Fruit fly (Drosophila melanogaster) whole organism, embryonic: ENCODE data around the gene CG43867.

Source experiments
- B-H2 ChIP-seq: fragments of 200-800 bp; sonication (Bioruptor generic); optimal IDR thresholded peaks from 2 replicates; lab custom pipeline; 2018; ENCODE audit warnings: missing biosample characterization, mild to moderate bottlenecking, missing genetic modification characterization
- CG2889 ChIP-seq: fragments of 200-800 bp; sonication (Bioruptor generic); IDR thresholded peaks from 3 replicates; pipeline ENCODE4 v1.3.6; 2022; ENCODE audit warnings: missing biosample characterization, missing genetic modification characterization
- CG8478 ChIP-seq: fragments of >200 bp; optimal IDR thresholded peaks from 2 replicates; lab custom pipeline; 2018
- Nf-YB ChIP-seq: fragments of 200-800 bp; sonication (Bioruptor generic); optimal IDR thresholded peaks from 3 replicates; lab custom pipeline; 2019; ENCODE audit warnings: missing biosample characterization, mild to moderate bottlenecking, missing genetic modification characterization, moderate library complexity
- Sry-β ChIP-seq: fragments of 200-800 bp; sonication (Bioruptor generic); optimal IDR thresholded peaks from 2 replicates; lab custom pipeline; 2018; ENCODE audit warnings: missing biosample characterization, mild to moderate bottlenecking, missing genetic modification characterization, moderate library complexity
- dati ChIP-seq: fragments of 200-800 bp; sonication (Bioruptor generic); IDR thresholded peaks from 2 replicates; pipeline ENCODE4 v1.3.6; 2022; ENCODE audit warnings: missing biosample characterization, missing genetic modification characterization
- disco-r ChIP-seq: fragments of 200-800 bp; sonication (Bioruptor generic); optimal IDR thresholded peaks from 2 replicates; lab custom pipeline; 2016; ENCODE audit warnings: missing biosample characterization, missing genetic modification characterization
- fd64A ChIP-seq: fragments of 200-800 bp; sonication (Bioruptor generic); optimal IDR thresholded peaks from 3 replicates; lab custom pipeline; 2018; ENCODE audit warnings: missing biosample characterization, mild to moderate bottlenecking, missing genetic modification characterization
- pzg ChIP-seq: fragments of 200-800 bp; sonication (Bioruptor generic); optimal IDR thresholded peaks from 3 replicates; lab custom pipeline; 2018; ENCODE audit warnings: missing biosample characterization, mild to moderate bottlenecking, missing genetic modification characterization, moderate library complexity
- sqz ChIP-seq: fragments of 200-800 bp; sonication (Bioruptor generic); optimal IDR thresholded peaks from 3 replicates; lab custom pipeline; 2018; ENCODE audit warnings: missing biosample characterization, mild to moderate bottlenecking, missing genetic modification characterization
- zen2 ChIP-seq: fragments of 200-800 bp; sonication (Bioruptor generic); IDR thresholded peaks from 3 replicates; pipeline ENCODE4 v1.3.6; 2022; ENCODE audit warnings: missing biosample characterization, missing genetic modification characterization; ENCODE audit not compliant: partially characterized antibody

DNA sequence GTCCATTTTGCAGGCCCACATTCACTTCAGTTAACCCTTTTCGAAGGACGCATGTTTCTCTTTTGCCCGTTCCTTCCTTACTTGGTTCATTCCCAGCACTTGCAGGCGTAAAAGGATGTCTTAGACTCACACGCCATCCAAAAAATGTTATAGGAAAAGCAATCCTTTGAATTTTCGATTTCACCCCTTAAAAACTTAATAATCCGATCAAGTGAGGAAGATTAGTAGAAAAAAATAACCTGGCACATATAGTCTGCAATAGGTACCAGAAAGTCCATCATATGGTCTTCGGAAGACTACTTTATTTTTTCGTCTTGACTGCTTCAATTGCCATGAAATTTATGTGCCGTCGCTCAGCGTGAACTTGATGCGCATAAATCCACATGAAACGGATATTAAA lies 6.4 kb downstream of the CG43867 start:
- TF ChIP-seq disco-r (GFP tag; lab: Kevin White, UChicago) (no peak), CG2889 (GFP tag; lab: Robert Waterston, UW) (no peak), zen2 (GFP tag; lab: Robert Waterston, UW) (no peak), B-H2 (GFP tag; lab: Kevin White, UChicago) (no peak), Nf-YB (GFP tag; lab: Kevin White, UChicago) (no peak), pzg (GFP tag; lab: Kevin White, UChicago) (no peak), dati (GFP tag; lab: Robert Waterston, UW) (no peak), CG8478 (lab: Kevin White, UChicago) (no peak), Sry-β (GFP tag; lab: Kevin White, UChicago) (no peak), sqz (GFP tag; lab: Kevin White, UChicago) (no peak), fd64A (GFP tag; lab: Kevin White, UChicago) (no peak)
